Worm (Caenorhabditis elegans): Measurements from ENCODE around the gene unc-10.

DNA sequence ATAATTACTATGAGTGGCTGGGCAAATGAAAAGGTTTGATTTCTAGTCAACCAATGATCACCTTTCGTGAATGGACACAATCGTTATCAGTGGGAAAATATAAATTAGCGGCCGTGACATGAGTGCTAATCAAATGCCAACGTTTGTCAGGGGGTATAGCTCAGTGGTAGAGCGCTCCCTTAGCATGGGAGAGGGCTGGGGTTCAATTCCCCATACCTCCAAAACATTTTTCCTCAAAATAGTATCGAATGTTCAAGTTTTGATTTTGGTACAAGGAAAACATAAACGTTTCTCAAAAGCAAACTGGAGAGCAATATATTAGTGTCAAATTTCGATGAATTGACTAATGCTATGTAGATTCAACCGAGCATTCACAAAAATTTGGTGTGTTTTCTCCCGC is 43.5 kb upstream of the unc-10 start:
- TF ChIP-seq sem-4 (tag; optimal IDR thresholded peaks at IDR 0.05) (no peak), mdl-1 (tag; optimal IDR thresholded peaks at IDR 0.05) (no peak), ceh-16 (tag; optimal IDR thresholded peaks at IDR 0.05) (no peak), unc-39 (tag; optimal IDR thresholded peaks at IDR 0.05) (no peak), lin-39 (tag; optimal IDR thresholded peaks at IDR 0.05) (no peak)

Data from whole organism, L2 larva.